Fruit fly (Drosophila melanogaster): ENCODE results near the gene CG17192.

Gene CG17192

DNA sequence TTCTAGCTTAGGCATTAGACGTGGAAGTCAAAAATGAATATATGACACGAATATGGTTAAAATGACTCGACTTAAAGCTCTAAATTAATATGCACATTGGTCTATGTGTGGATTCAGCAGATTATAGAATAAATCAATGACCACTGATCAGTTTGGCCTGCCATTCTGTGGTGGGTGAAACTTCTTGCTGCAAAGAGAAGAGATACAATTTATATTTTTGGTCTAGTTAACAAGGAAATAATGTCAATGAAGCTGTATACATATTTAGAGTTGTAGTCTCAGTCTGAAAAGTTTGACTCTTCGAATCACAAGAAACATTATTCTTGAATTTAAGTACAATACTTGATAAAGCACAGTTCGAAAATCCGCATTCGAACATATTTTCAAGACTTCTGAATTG is 47.0 kb upstream of the CG17192 start, which contains the start of gene CG43935:
TSS of gene CG43935 (plus strand) at position 301 of the 400 bp plus-strand sequence.
- no peak for TF ChIP-seq ato (GFP tag; IDR thresholded peaks at IDR 0.05; ENCODE audit: partially characterized antibody)

DNA sequence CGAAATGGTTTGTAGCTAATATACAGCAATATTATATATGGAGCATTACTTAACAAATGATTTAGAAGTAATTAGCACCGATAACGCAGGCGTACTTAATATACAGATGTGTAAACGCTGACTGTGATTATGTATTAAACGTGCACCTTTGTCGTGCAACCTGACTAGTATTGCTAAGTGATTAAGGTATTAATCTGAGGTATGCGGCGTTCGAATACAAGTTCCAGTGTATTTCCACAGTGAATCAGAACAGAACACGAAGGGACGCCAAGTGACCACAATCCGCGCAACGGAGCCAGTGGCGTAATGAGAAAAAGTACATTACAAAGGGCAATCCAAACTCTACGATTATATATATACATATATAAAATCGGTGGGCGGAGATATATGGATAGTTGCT is 46.0 kb upstream of the CG17192 start, which contains the start of gene Nep5:
TSS of gene Nep5 (minus strand) at position 101 of the 400 bp plus-strand sequence.
- TF ChIP-seq gfzf (GFP tag; optimal IDR thresholded peaks at IDR 0.05) (no peak), BEAF-32 (GFP tag; optimal IDR thresholded peaks at IDR 0.05) (no peak), unc-4 (GFP tag; IDR thresholded peaks at IDR 0.05; ENCODE audit: partially characterized antibody) (no peak), CG18599 (GFP tag; optimal IDR thresholded peaks at IDR 0.05) (no peak), Fer2 (tag; optimal IDR thresholded peaks at IDR 0.05) (no peak), dpn (GFP tag; optimal IDR thresholded peaks at IDR 0.05) (no peak), CG17385 (GFP tag; optimal IDR thresholded peaks at IDR 0.05) (no peak), CG17829 (tag; optimal IDR thresholded peaks at IDR 0.05) (no peak), CG14050 (GFP tag; IDR thresholded peaks at IDR 0.05) (no peak), gsb-n (tag; optimal IDR thresholded peaks at IDR 0.05) (no peak), CG12942 (GFP tag; optimal IDR thresholded peaks at IDR 0.05) (no peak), Aef1 (GFP tag; IDR thresholded peaks at IDR 0.05) (no peak), kay (GFP tag; optimal IDR thresholded peaks at IDR 0.05) (no peak)

DNA sequence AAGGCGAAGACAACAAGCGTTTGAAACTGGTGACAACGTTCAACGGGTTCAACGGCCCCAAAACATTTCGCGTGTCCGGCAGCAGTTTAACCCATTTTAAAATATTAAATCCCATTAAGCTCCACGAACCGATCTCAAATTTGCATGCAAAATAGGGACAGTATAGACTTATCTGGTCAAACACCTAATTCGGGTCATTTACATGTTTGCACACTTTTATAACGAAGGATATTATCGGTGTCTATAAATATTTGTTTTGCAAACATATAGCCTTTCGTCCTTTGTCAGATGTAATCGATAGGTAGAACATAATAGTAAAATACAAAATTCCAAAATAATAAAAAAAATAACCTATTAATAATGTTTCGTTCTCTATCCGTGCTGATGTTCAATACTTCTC is 43.8 kb upstream of the CG17192 start, which contains the start of gene CG34292:
TSS of gene CG34292 (plus strand) at position 301 of the 400 bp plus-strand sequence.
- no peak for TF ChIP-seq bbx (GFP tag; IDR thresholded peaks at IDR 0.05; ENCODE audit: partially characterized antibody)
- TF ChIP-seq Hr39 (optimal IDR thresholded peaks at IDR 0.05), result no peak
- no peak for TF ChIP-seq CHES-1-like (GFP tag; optimal IDR thresholded peaks at IDR 0.05)
- no peak for TF ChIP-seq gem (tag; optimal IDR thresholded peaks at IDR 0.05)
- TF ChIP-seq ara (GFP tag; IDR thresholded peaks at IDR 0.05), result no peak
- TF ChIP-seq insv (GFP tag; optimal IDR thresholded peaks at IDR 0.05), result no peak
- TF ChIP-seq CG31224 (GFP tag; IDR thresholded peaks at IDR 0.05), result no peak
- TF ChIP-seq CG7556 (GFP tag; optimal IDR thresholded peaks at IDR 0.05), result no peak
- TF ChIP-seq oc (tag; optimal IDR thresholded peaks at IDR 0.05), result no peak
- no peak for TF ChIP-seq CG11093 (GFP tag; IDR thresholded peaks at IDR 0.05)
- no peak for TF ChIP-seq C15 (GFP tag; IDR thresholded peaks at IDR 0.05)
- TF ChIP-seq unc-4 (GFP tag; IDR thresholded peaks at IDR 0.05; ENCODE audit: partially characterized antibody), result no peak
- no peak for TF ChIP-seq CG2875 (GFP tag; optimal IDR thresholded peaks at IDR 0.05)
- TF ChIP-seq Chrac-16 (GFP tag; optimal IDR thresholded peaks at IDR 0.05), result no peak
- TF ChIP-seq CG11695 (GFP tag; IDR thresholded peaks at IDR 0.05), result no peak
- TF ChIP-seq CG14965 (GFP tag; optimal IDR thresholded peaks at IDR 0.05; ENCODE audit: borderline replicate concordance), result no peak

DNA sequence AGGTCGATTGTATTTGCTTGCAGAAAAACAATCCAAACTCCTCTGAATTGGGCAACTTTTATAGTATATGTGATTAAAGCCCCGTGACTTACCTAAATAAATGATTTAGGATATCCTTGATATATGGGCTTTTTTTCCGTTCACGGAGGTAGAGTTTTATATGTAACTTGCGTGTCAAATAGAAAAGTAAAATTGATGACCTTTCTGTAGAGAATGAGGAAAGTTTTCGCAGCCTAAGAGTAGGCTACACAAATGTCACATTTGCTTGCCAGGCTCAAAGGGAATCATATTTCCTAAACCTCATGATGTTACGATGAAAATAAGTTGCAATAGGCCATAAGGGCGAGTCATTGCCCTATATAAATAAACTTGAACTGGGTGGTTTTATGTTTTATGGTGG is 38.1 kb upstream of the CG17192 start:
- TF ChIP-seq amos (GFP tag; IDR thresholded peaks at IDR 0.05; ENCODE audit: partially characterized antibody) (peak; percentile 19; the same call in 1 of the 2 replicates), Hr78 (GFP tag; optimal IDR thresholded peaks at IDR 0.05) (peak in 1 of 2 experiments; percentile 93), CTCF (GFP tag; optimal IDR thresholded peaks at IDR 0.05) (peak; percentile 22), CHES-1-like (GFP tag; optimal IDR thresholded peaks at IDR 0.05) (no peak), ara (GFP tag; IDR thresholded peaks at IDR 0.05) (no peak), sc (optimal IDR thresholded peaks at IDR 0.05) (no peak), sc (GFP tag; optimal IDR thresholded peaks at IDR 0.05) (no peak), HLH3B (GFP tag; IDR thresholded peaks at IDR 0.05) (no peak), CG16813 (GFP tag; IDR thresholded peaks at IDR 0.05; ENCODE audit: partially characterized antibody) (peak; percentile 32; the same call in 1 of the 3 replicates), pfk (GFP tag; optimal IDR thresholded peaks at IDR 0.05) (no peak), CG1529 (GFP tag; optimal IDR thresholded peaks at IDR 0.05) (no peak), gfzf (GFP tag; optimal IDR thresholded peaks at IDR 0.05) (no peak), Dfd (GFP tag; optimal IDR thresholded peaks at IDR 0.05) (no peak), lbe (GFP tag; optimal IDR thresholded peaks at IDR 0.05) (no peak), Opbp (GFP tag; IDR thresholded peaks at IDR 0.05; ENCODE audit: partially characterized antibody) (no peak), Bgb (GFP tag; IDR thresholded peaks at IDR 0.05; ENCODE audit: partially characterized antibody) (peak; percentile 42; the same call in 1 of the 2 replicates), CG1233 (GFP tag; optimal IDR thresholded peaks at IDR 0.05) (no peak)
